Fruit fly (Drosophila melanogaster) whole organism, embryonic: Measurements from ENCODE around the gene CG31680.
A peak's percentile ranks its signal among the peaks of the same experiment; 100 is the strongest.

Experiments used
- ATbp ChIP-seq: fragments of 200-800 bp; sonication (Bioruptor generic); optimal IDR thresholded peaks from 2 replicates; lab custom pipeline; 2017; ENCODE audit warnings: missing biosample characterization, mild to moderate bottlenecking, missing genetic modification characterization, missing genetic modification reagents
- Atf6 ChIP-seq: fragments of 200-800 bp; sonication (Bioruptor generic); IDR thresholded peaks from 2 replicates; pipeline ENCODE4 v1.3.6; 2022; ENCODE audit warnings: missing biosample characterization, missing genetic modification characterization
- CG10462 ChIP-seq: fragments of 200-800 bp; sonication (Bioruptor generic); optimal IDR thresholded peaks from 2 replicates; lab custom pipeline; 2016; ENCODE audit warnings: missing biosample characterization, missing genetic modification characterization
- CG15011 ChIP-seq: fragments of 200-800 bp; sonication (Bioruptor generic); optimal IDR thresholded peaks from 3 replicates; lab custom pipeline; 2018; ENCODE audit warnings: missing biosample characterization, mild to moderate bottlenecking, missing genetic modification characterization
- CG15696 ChIP-seq: fragments of 200-800 bp; sonication (Bioruptor generic); optimal IDR thresholded peaks from 2 replicates; lab custom pipeline; 2019; ENCODE audit warnings: missing biosample characterization, mild to moderate bottlenecking, missing genetic modification characterization, moderate library complexity
- CG18599 ChIP-seq: fragments of 200-800 bp; sonication (Bioruptor generic); optimal IDR thresholded peaks from 3 replicates; lab custom pipeline; 2017; ENCODE audit warnings: missing biosample characterization, missing genetic modification characterization, mild to moderate bottlenecking, moderate library complexity, missing genetic modification reagents
- CG2889 ChIP-seq: fragments of 200-800 bp; sonication (Bioruptor generic); IDR thresholded peaks from 3 replicates; pipeline ENCODE4 v1.3.6; 2022; ENCODE audit warnings: missing biosample characterization, missing genetic modification characterization
- CG30403 ChIP-seq: fragments of 200-800 bp; sonication (Bioruptor generic); optimal IDR thresholded peaks from 3 replicates; lab custom pipeline; 2016; ENCODE audit warnings: missing biosample characterization, missing genetic modification characterization
- CG31365 ChIP-seq: fragments of 200-800 bp; sonication (Bioruptor generic); optimal IDR thresholded peaks from 2 replicates; lab custom pipeline; 2018; ENCODE audit warnings: missing biosample characterization, mild to moderate bottlenecking, missing genetic modification characterization
- CG3163 ChIP-seq: fragments of 200-800 bp; sonication (Bioruptor generic); optimal IDR thresholded peaks from 3 replicates; lab custom pipeline; 2016; ENCODE audit warnings: missing biosample characterization, missing genetic modification characterization
- CG33213 ChIP-seq: fragments of 200-800 bp; sonication (Bioruptor generic); optimal IDR thresholded peaks from 3 replicates; lab custom pipeline; 2016; ENCODE audit warnings: missing biosample characterization, missing genetic modification characterization
- CG4424 ChIP-seq: fragments of 200-800 bp; sonication (Bioruptor generic); optimal IDR thresholded peaks from 3 replicates; lab custom pipeline; 2016; ENCODE audit warnings: missing biosample characterization, missing genetic modification characterization
- CG4617 ChIP-seq: fragments of 200-800 bp; sonication (Bioruptor generic); optimal IDR thresholded peaks from 3 replicates; lab custom pipeline; 2016; ENCODE audit warnings: missing biosample characterization, missing genetic modification characterization, borderline replicate concordance
- CG4854 ChIP-seq: fragments of 200-800 bp; sonication (Bioruptor generic); optimal IDR thresholded peaks from 2 replicates; lab custom pipeline; 2016; ENCODE audit warnings: missing biosample characterization, missing genetic modification characterization, inconsistent platforms
- CG6272 ChIP-seq: fragments of 200-800 bp; sonication (Bioruptor generic); IDR thresholded peaks from 2 replicates; pipeline ENCODE4 v1.3.6; 2022; ENCODE audit warnings: missing biosample characterization, missing genetic modification characterization
- CG6654 ChIP-seq: fragments of 200-800 bp; sonication (Bioruptor generic); optimal IDR thresholded peaks from 2 replicates; lab custom pipeline; 2017; ENCODE audit warnings: missing biosample characterization, mild to moderate bottlenecking, missing genetic modification characterization
- CG9797 ChIP-seq: fragments of 200-800 bp; sonication (Bioruptor generic); optimal IDR thresholded peaks from 3 replicates; lab custom pipeline; 2018; ENCODE audit warnings: missing biosample characterization, mild to moderate bottlenecking, missing genetic modification characterization
- CG9932 ChIP-seq: fragments of 200-800 bp; sonication (Bioruptor generic); IDR thresholded peaks from 2 replicates; pipeline ENCODE4 v1.3.6; 2022; ENCODE audit warnings: missing biosample characterization, missing genetic modification characterization
- Drgx ChIP-seq: fragments of 200-800 bp; sonication (Bioruptor generic); IDR thresholded peaks from 2 replicates; pipeline ENCODE4 v1.3.6; 2022; ENCODE audit warnings: missing biosample characterization, missing genetic modification characterization
- HLH54F ChIP-seq: fragments of 200-800 bp; sonication (Bioruptor generic); optimal IDR thresholded peaks from 3 replicates; lab custom pipeline; 2016; ENCODE audit warnings: missing biosample characterization, missing genetic modification characterization
- MTF-1 ChIP-seq: fragments of 200-800 bp; sonication (Bioruptor generic); optimal IDR thresholded peaks from 2 replicates; lab custom pipeline; 2018; ENCODE audit warnings: missing biosample characterization, mild to moderate bottlenecking, missing genetic modification characterization, borderline replicate concordance
- Med ChIP-seq: fragments of 200-800 bp; sonication (Bioruptor generic); peaks from one replicate; lab custom pipeline; 2016; ENCODE audit warnings: missing biosample characterization, missing genetic modification characterization, mild to moderate bottlenecking, inconsistent platforms, moderate library complexity
- Myb ChIP-seq: fragments of 200-800 bp; sonication (Bioruptor generic); optimal IDR thresholded peaks from 2 replicates; lab custom pipeline; 2016; ENCODE audit warnings: missing biosample characterization, missing genetic modification characterization
- Neu2 ChIP-seq: fragments of 200-800 bp; sonication (Bioruptor generic); optimal IDR thresholded peaks from 3 replicates; lab custom pipeline; 2016; ENCODE audit warnings: missing biosample characterization, missing genetic modification characterization, borderline replicate concordance
- Poxn ChIP-seq: fragments of 200-800 bp; sonication (Bioruptor generic); IDR thresholded peaks from 2 replicates; pipeline ENCODE4 v1.3.6; 2022; ENCODE audit warnings: missing biosample characterization, missing genetic modification characterization
- Six4 ChIP-seq: fragments of 200-800 bp; sonication (Bioruptor generic); optimal IDR thresholded peaks from 2 replicates; lab custom pipeline; 2016; ENCODE audit warnings: missing biosample characterization, missing genetic modification characterization
- Vsx1 ChIP-seq: fragments of 200-800 bp; sonication (Bioruptor generic); optimal IDR thresholded peaks from 2 replicates; lab custom pipeline; 2017; ENCODE audit warnings: missing biosample characterization, mild to moderate bottlenecking, missing genetic modification characterization, missing genetic modification reagents
- abd-A ChIP-seq: fragments of 200-800 bp; sonication (Bioruptor generic); optimal IDR thresholded peaks from 3 replicates; lab custom pipeline; 2019; ENCODE audit warnings: missing biosample characterization, mild to moderate bottlenecking, missing genetic modification characterization, moderate library complexity
- ash1 ChIP-seq: fragments of 200-800 bp; sonication (Bioruptor generic); optimal IDR thresholded peaks from 2 replicates; lab custom pipeline; 2018; ENCODE audit warnings: missing biosample characterization, mild to moderate bottlenecking, missing genetic modification characterization
- cato ChIP-seq: fragments of 200-800 bp; sonication (Bioruptor generic); optimal IDR thresholded peaks from 2 replicates; lab custom pipeline; 2016; ENCODE audit warnings: missing biosample characterization, missing genetic modification characterization, borderline replicate concordance
- caup ChIP-seq: fragments of 200-800 bp; sonication (Bioruptor generic); optimal IDR thresholded peaks from 3 replicates; lab custom pipeline; 2017; ENCODE audit warnings: missing biosample characterization, mild to moderate bottlenecking, missing genetic modification characterization, moderate library complexity; ENCODE audit not compliant: severe bottlenecking
- crol ChIP-seq: fragments of 200-800 bp; sonication (Bioruptor generic); IDR thresholded peaks from 2 replicates; pipeline ENCODE4 v1.3.6; 2022; ENCODE audit warnings: missing biosample characterization, missing genetic modification characterization
- dati ChIP-seq: fragments of 200-800 bp; sonication (Bioruptor generic); IDR thresholded peaks from 2 replicates; pipeline ENCODE4 v1.3.6; 2022; ENCODE audit warnings: missing biosample characterization, missing genetic modification characterization
- ems ChIP-seq: fragments of 200-800 bp; sonication (Bioruptor generic); optimal IDR thresholded peaks from 3 replicates; lab custom pipeline; 2016; ENCODE audit warnings: missing biosample characterization, missing genetic modification characterization
- ewg ChIP-seq: fragments of 200-800 bp; sonication (Bioruptor generic); optimal IDR thresholded peaks from 3 replicates; lab custom pipeline; 2017; ENCODE audit warnings: mild to moderate bottlenecking, missing biosample characterization, missing genetic modification reagents, missing genetic modification characterization
- h ChIP-seq: fragments of >200 bp; optimal IDR thresholded peaks from 2 replicates; lab custom pipeline; 2017
- her ChIP-seq: fragments of 200-800 bp; sonication (Bioruptor generic); optimal IDR thresholded peaks from 2 replicates; lab custom pipeline; 2016; ENCODE audit warnings: missing biosample characterization, missing genetic modification characterization
- hth ChIP-seq: fragments of >200 bp; optimal IDR thresholded peaks from 2 replicates; lab custom pipeline; 2017; ENCODE audit warnings: inconsistent platforms
- insv ChIP-seq, 2 experiments: fragments of 200-800 bp; sonication (Bioruptor generic); optimal IDR thresholded peaks; 3 replicates each; lab custom pipeline; 2016 to 2018; ENCODE audit warnings: missing biosample characterization in 2 of 2, missing genetic modification characterization in 2 of 2
- jumu ChIP-seq: fragments of 200-800 bp; sonication (Bioruptor generic); optimal IDR thresholded peaks from 3 replicates; lab custom pipeline; 2016; ENCODE audit warnings: missing biosample characterization, missing genetic modification characterization
- lab ChIP-seq: fragments of 200-800 bp; sonication (Bioruptor generic); optimal IDR thresholded peaks from 3 replicates; lab custom pipeline; 2017; ENCODE audit warnings: missing biosample characterization, missing genetic modification characterization, mild to moderate bottlenecking, moderate library complexity, missing genetic modification reagents
- mld ChIP-seq: fragments of 200-800 bp; sonication (Bioruptor generic); IDR thresholded peaks from 3 replicates; pipeline ENCODE4 v1.3.6; 2022; ENCODE audit warnings: missing biosample characterization, missing genetic modification characterization; ENCODE audit not compliant: partially characterized antibody
- oc ChIP-seq: fragments of 200-800 bp; sonication (Bioruptor generic); optimal IDR thresholded peaks from 2 replicates; lab custom pipeline; 2018; ENCODE audit warnings: missing biosample characterization, mild to moderate bottlenecking, missing genetic modification characterization, moderate library complexity
- pfk ChIP-seq: fragments of 200-800 bp; sonication (Bioruptor generic); optimal IDR thresholded peaks from 2 replicates; lab custom pipeline; 2018; ENCODE audit warnings: missing biosample characterization, mild to moderate bottlenecking, missing genetic modification characterization, moderate library complexity
- prd ChIP-seq, 3 experiments: fragments of >200 bp in 2 of 3; fragments of 200-800 bp in 1 of 3; sonication (Bioruptor generic) in 1 of 3; optimal IDR thresholded peaks in 2 of 3; IDR thresholded peaks in 1 of 3; 2 replicates in 2 of 3; 3 replicates in 1 of 3; pipeline versions ENCODE4 v1.3.6 to Lab custom; 2017 to 2022; ENCODE audit warnings: missing biosample characterization in 1 of 3, missing genetic modification characterization in 1 of 3
- pros ChIP-seq: fragments of 200-800 bp; sonication (Bioruptor generic); optimal IDR thresholded peaks from 3 replicates; lab custom pipeline; 2019; ENCODE audit warnings: missing biosample characterization, mild to moderate bottlenecking, missing genetic modification characterization, moderate library complexity
- ranshi ChIP-seq: fragments of 200-800 bp; sonication (Bioruptor generic); IDR thresholded peaks from 2 replicates; pipeline ENCODE4 v1.3.6; 2022; ENCODE audit warnings: missing biosample characterization, missing genetic modification characterization
- salm ChIP-seq: fragments of 200-800 bp; sonication (Bioruptor generic); optimal IDR thresholded peaks from 2 replicates; lab custom pipeline; 2018; ENCODE audit warnings: missing biosample characterization, mild to moderate bottlenecking, missing genetic modification characterization
- sd ChIP-seq: fragments of 200-800 bp; sonication (Bioruptor generic); optimal IDR thresholded peaks from 3 replicates; lab custom pipeline; 2018; ENCODE audit warnings: missing biosample characterization, mild to moderate bottlenecking, missing genetic modification characterization, moderate library complexity
- sens-2 ChIP-seq: fragments of 200-800 bp; sonication (Bioruptor generic); IDR thresholded peaks from 2 replicates; pipeline ENCODE4 v1.3.6; 2022; ENCODE audit warnings: missing biosample characterization, missing genetic modification characterization
- twi ChIP-seq: fragments of 200-800 bp; optimal IDR thresholded peaks from 2 replicates; lab custom pipeline; 2019; ENCODE audit warnings: missing biosample characterization, mild to moderate bottlenecking, missing genetic modification characterization, moderate library complexity

The CG31680 gene

DNA sequence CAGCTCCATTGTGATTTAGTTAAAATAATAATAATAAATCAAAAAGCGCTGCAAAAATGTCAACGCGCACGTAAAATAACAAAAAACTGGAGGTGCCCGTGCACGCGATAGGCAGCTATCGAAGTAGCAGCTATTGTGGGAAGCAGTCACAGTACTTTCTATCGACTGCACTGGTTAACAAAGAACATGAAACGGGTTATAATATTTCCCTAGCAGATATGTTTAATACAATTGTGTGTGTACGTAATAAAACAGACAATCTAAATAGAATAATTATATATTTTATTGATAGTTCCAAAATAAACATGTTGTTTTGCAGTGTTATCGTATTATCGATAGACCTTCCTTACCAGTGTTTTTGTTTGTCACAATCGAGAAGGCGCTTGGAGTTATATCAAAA is 36.0 kb downstream of the CG31680 start, which contains the start of the genes CG31678 and IKKepsilon (continued):
- no peak for TF ChIP-seq MTF-1
- TF ChIP-seq Med (GFP tag; lab: Kevin White, UChicago), result peak; percentile 76
- no peak for TF ChIP-seq crol (GFP tag; lab: Robert Waterston, UW)
- no peak for TF ChIP-seq sd (tag; lab: Kevin White, UChicago)
- TF ChIP-seq CG3163, result no peak
- TF ChIP-seq insv (GFP tag; optimal IDR thresholded peaks at IDR 0.05; lab: Kevin White, UChicago), result no peak
- no peak for TF ChIP-seq abd-A
- TF ChIP-seq ewg, result peak; percentile 40
- TF ChIP-seq pfk (GFP tag; lab: Kevin White, UChicago), result no peak
- TF ChIP-seq mld (GFP tag; lab: Robert Waterston, UW), result peak; percentile 74; the same call in 2 of the 3 replicates
- TF ChIP-seq her, result no peak
- peak; percentile 12 for TF ChIP-seq CG9797 (GFP tag; lab: Kevin White, UChicago)
- no peak for TF ChIP-seq CG6654 (GFP tag; lab: Kevin White, UChicago)
- no peak for TF ChIP-seq pros (GFP tag; lab: Kevin White, UChicago)
- TF ChIP-seq dati (GFP tag; lab: Robert Waterston, UW), result no peak
- no peak for TF ChIP-seq CG31365 (tag; lab: Kevin White, UChicago)
- no peak for TF ChIP-seq h (lab: Kevin White, UChicago)
- TF ChIP-seq Drgx, result no peak
- TF ChIP-seq Poxn (GFP tag; lab: Robert Waterston, UW), result no peak
- no peak for TF ChIP-seq CG15696 (tag; lab: Kevin White, UChicago)
- TF ChIP-seq ash1 (GFP tag; lab: Kevin White, UChicago), result no peak
- TF ChIP-seq cato (GFP tag; lab: Kevin White, UChicago), result no peak
- peak; percentile 50; the same call in 1 of the 3 replicates for TF ChIP-seq CG2889
- TF ChIP-seq Six4, result no peak
- TF ChIP-seq oc (tag; lab: Kevin White, UChicago), result no peak
- TF ChIP-seq sens-2 (GFP tag; lab: Robert Waterston, UW), result no peak
- peak; percentile 76 for TF ChIP-seq CG9932 (GFP tag; lab: Robert Waterston, UW)
- no peak for TF ChIP-seq salm (tag; lab: Kevin White, UChicago)
- no peak for TF ChIP-seq ATbp
- TF ChIP-seq CG6272 (GFP tag; lab: Robert Waterston, UW), result no peak
- no peak for TF ChIP-seq CG33213 (GFP tag; lab: Kevin White, UChicago)
- TF ChIP-seq prd (optimal IDR thresholded peaks at IDR 0.05; lab: Kevin White, UChicago), result no peak
- TF ChIP-seq prd (GFP tag; IDR thresholded peaks at IDR 0.05; lab: Robert Waterston, UW), result peak; percentile 28; the same call in 1 of the 3 replicates
- TF ChIP-seq CG18599, result no peak
- TF ChIP-seq hth (lab: Kevin White, UChicago), result no peak
- no peak for TF ChIP-seq Myb
- TF ChIP-seq twi (tag; lab: Kevin White, UChicago), result no peak
- no peak for TF ChIP-seq HLH54F
- TF ChIP-seq CG10462 (GFP tag; lab: Kevin White, UChicago), result no peak
- TF ChIP-seq Atf6 (GFP tag; lab: Robert Waterston, UW), result no peak
- peak; percentile 51 for TF ChIP-seq CG30403 (GFP tag; lab: Kevin White, UChicago)
- TF ChIP-seq CG4617 (GFP tag; lab: Kevin White, UChicago), result peak; percentile 95
- TF ChIP-seq lab (GFP tag; lab: Kevin White, UChicago), result peak; percentile 23
- no peak for TF ChIP-seq ems
- 0 out of 2 replicates have a peak, but pooled peaks have one; percentile 23 for TF ChIP-seq ranshi (GFP tag; lab: Robert Waterston, UW)
- no peak for TF ChIP-seq caup (GFP tag; lab: Kevin White, UChicago)
- TF ChIP-seq CG4424 (GFP tag; lab: Kevin White, UChicago), result peak; percentile 52
- no peak for TF ChIP-seq Vsx1 (GFP tag; lab: Kevin White, UChicago)
- no peak for TF ChIP-seq jumu (GFP tag; lab: Kevin White, UChicago)
- no peak for TF ChIP-seq Neu2 (GFP tag; lab: Kevin White, UChicago)
- no peak for TF ChIP-seq CG15011 (GFP tag; lab: Kevin White, UChicago)
- TF ChIP-seq CG4854 (GFP tag; lab: Kevin White, UChicago), result no peak
